Worm (Caenorhabditis elegans): ENCODE data around the gene kbp-4.

DNA sequence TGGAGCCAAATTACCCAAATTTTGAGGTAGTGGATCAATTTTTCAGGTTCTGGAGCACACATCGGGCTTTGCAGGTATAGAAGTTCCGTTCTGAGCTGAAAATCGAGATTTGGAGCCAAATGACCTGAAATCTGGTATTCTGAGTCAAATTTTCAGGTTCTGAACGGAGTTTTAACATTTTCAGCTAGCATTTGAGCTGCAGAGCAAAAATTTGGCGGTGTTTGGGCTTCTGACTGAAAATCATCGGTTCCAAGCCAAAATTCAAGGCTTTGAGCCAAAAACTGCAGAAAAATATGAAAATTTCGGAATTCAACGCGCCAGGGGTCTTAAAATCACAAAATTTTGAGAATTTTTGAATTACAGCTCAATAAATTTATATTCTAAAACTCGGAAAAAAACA lies 49.7 kb upstream of the kbp-4 start, which contains the start of the genes clc-26 and E_BE45912.2:
- TF ChIP-seq C08G9.2 (tag; optimal IDR thresholded peaks at IDR 0.05) = no peak
- no peak for TF ChIP-seq unc-55 (GFP tag; optimal IDR thresholded peaks at IDR 0.05)
- no peak for TF ChIP-seq tbx-7 (tag; optimal IDR thresholded peaks at IDR 0.05)
- TF ChIP-seq ceh-19 (GFP tag; optimal IDR thresholded peaks at IDR 0.05) = no peak
- TF ChIP-seq sox-2 (GFP tag; IDR thresholded peaks at IDR 0.05) = no peak
- TF ChIP-seq pqm-1 (tag; optimal IDR thresholded peaks at IDR 0.05) = no peak
- no peak for TF ChIP-seq ama-1 (optimal IDR thresholded peaks at IDR 0.05)
